Fruit fly (Drosophila melanogaster): Measurements from ENCODE around the gene Peritrophin-15a.

Peritrophin-15a gene

dm6 chr2L:8384108-8384601, 11.7 kb downstream of the Peritrophin-15a start, which contains the start of the genes Dad1 and CG13384 (continued):
- TF ChIP-seq dl (GFP tag; optimal IDR thresholded peaks at IDR 0.05; ENCODE audit: insufficient read depth in 1 of 2, partially characterized antibody in 2 of 2), result no peak
- no peak for TF ChIP-seq Dif (GFP tag; optimal IDR thresholded peaks at IDR 0.05; ENCODE audit: partially characterized antibody)
- peak; percentile 93 for TF ChIP-seq rgr (GFP tag; optimal IDR thresholded peaks at IDR 0.05)
- TF ChIP-seq Sp1 (GFP tag; optimal IDR thresholded peaks at IDR 0.05), result peak; percentile 96

DNA sequence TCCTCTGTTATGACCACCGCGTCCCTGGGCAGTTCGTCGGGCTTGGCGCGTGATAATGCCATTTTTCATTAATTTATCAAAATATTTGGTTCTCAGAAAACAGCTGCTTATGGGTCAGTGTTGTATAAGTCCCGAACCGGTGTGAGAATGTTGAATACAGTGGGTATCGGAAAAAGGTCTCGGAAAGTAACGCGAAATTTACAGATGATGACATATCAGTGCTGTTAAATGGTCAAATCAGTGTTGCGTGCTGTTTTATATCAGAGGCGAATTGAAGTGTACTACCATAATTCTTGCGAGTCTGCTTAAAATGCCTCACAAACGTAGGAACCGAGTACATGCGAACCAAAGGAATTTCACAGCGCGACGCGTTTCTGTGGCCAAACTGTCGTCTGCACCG, 13.2 kb downstream of the Peritrophin-15a start, which contains the start of the genes CG13392 and Rcd4:
Gene CG13392 (minus strand): TSS at position 162 of the 400 bp plus-strand sequence.
Gene Rcd4 (plus strand): TSS at position 216 of the 400 bp plus-strand sequence.
- TF ChIP-seq Rel (GFP tag; optimal IDR thresholded peaks at IDR 0.05), result no peak
- TF ChIP-seq Rel (tag; optimal IDR thresholded peaks at IDR 0.05), result peak; percentile 76
- TF ChIP-seq usp (GFP tag; optimal IDR thresholded peaks at IDR 0.05), result no peak
- peak; percentile 74 for TF ChIP-seq OdsH (GFP tag; optimal IDR thresholded peaks at IDR 0.05)
- TF ChIP-seq CG9705 (GFP tag; optimal IDR thresholded peaks at IDR 0.05), result peak; percentile 37
- peak; percentile 64 for TF ChIP-seq Sp1 (GFP tag; optimal IDR thresholded peaks at IDR 0.05)
- peak; percentile 49 for TF ChIP-seq CG32264 (GFP tag; optimal IDR thresholded peaks at IDR 0.05)
- TF ChIP-seq HLH106 (tag; optimal IDR thresholded peaks at IDR 0.05), result peak; percentile 68
- TF ChIP-seq dsf (GFP tag; optimal IDR thresholded peaks at IDR 0.05; ENCODE audit: borderline replicate concordance), result peak; percentile 30
- TF ChIP-seq tai (GFP tag; optimal IDR thresholded peaks at IDR 0.05), result no peak
- peak; percentile 87 for TF ChIP-seq h (GFP tag; optimal IDR thresholded peaks at IDR 0.05)
- no peak for TF ChIP-seq Dif (GFP tag; optimal IDR thresholded peaks at IDR 0.05; ENCODE audit: partially characterized antibody)
- peak; percentile 24 to 88 for TF ChIP-seq foxo (GFP tag; optimal IDR thresholded peaks at IDR 0.05)
- no peak for TF ChIP-seq GATAd (GFP tag; optimal IDR thresholded peaks at IDR 0.05)
- peak; percentile 92 for TF ChIP-seq Hnf4 (GFP tag; optimal IDR thresholded peaks at IDR 0.05)
- no peak for TF ChIP-seq pan (optimal IDR thresholded peaks at IDR 0.05)
- TF ChIP-seq woc (GFP tag; optimal IDR thresholded peaks at IDR 0.05), result peak; percentile 45
- peak; percentile 85 for TF ChIP-seq br (GFP tag; optimal IDR thresholded peaks at IDR 0.05)
- no peak for TF ChIP-seq CrebA (GFP tag; optimal IDR thresholded peaks at IDR 0.05; ENCODE audit: borderline replicate concordance)
- peak; percentile 46 for TF ChIP-seq sage (GFP tag; optimal IDR thresholded peaks at IDR 0.05)
- TF ChIP-seq Hr83 (GFP tag; optimal IDR thresholded peaks at IDR 0.05; ENCODE audit: poor library complexity, severe bottlenecking), result peak; percentile 94
- TF ChIP-seq Myc (optimal IDR thresholded peaks at IDR 0.05), result peak; percentile 46
- TF ChIP-seq Dfd (GFP tag; optimal IDR thresholded peaks at IDR 0.05), result no peak
- TF ChIP-seq sv (GFP tag; optimal IDR thresholded peaks at IDR 0.05), result peak; percentile 71
- no peak for TF ChIP-seq Vsx2 (GFP tag; optimal IDR thresholded peaks at IDR 0.05; ENCODE audit: partially characterized antibody)
- TF ChIP-seq fru (GFP tag; optimal IDR thresholded peaks at IDR 0.05), result peak; percentile 90
- TF ChIP-seq dl (GFP tag; optimal IDR thresholded peaks at IDR 0.05; ENCODE audit: insufficient read depth in 1 of 2, partially characterized antibody in 2 of 2), result no peak
- TF ChIP-seq Jra (GFP tag; optimal IDR thresholded peaks at IDR 0.05), result peak; percentile 83
- peak; percentile 26 for TF ChIP-seq dmrt93B (GFP tag; optimal IDR thresholded peaks at IDR 0.05)
- TF ChIP-seq N (GFP tag; optimal IDR thresholded peaks at IDR 0.05), result no peak
- TF ChIP-seq Hr78 (GFP tag; optimal IDR thresholded peaks at IDR 0.05), result no peak
- TF ChIP-seq psq (GFP tag; optimal IDR thresholded peaks at IDR 0.05), result peak; percentile 70
- no peak for TF ChIP-seq lola (GFP tag; optimal IDR thresholded peaks at IDR 0.05)
- peak; percentile 73 for TF ChIP-seq ey (GFP tag; optimal IDR thresholded peaks at IDR 0.05)
- TF ChIP-seq brk (GFP tag; optimal IDR thresholded peaks at IDR 0.05), result peak; percentile 84
- TF ChIP-seq jim (GFP tag; optimal IDR thresholded peaks at IDR 0.05), result peak; percentile 36
- TF ChIP-seq Abd-B (GFP tag; optimal IDR thresholded peaks at IDR 0.05), result no peak
- TF ChIP-seq Mio (GFP tag; optimal IDR thresholded peaks at IDR 0.05), result peak; percentile 23
- peak; percentile 90 for TF ChIP-seq rgr (GFP tag; optimal IDR thresholded peaks at IDR 0.05)

Measured in whole organism, wandering third instar larva.